Worm (Caenorhabditis elegans) whole organism, young adult: ENCODE results near the gene F47B7.3.
A peak's percentile ranks its signal among the peaks of the same experiment; 100 is the strongest.

Experiments used
- B0336.3 ChIP-seq: fragments of 200-800 bp; sonication (Bioruptor generic); IDR thresholded peaks from 2 replicates; pipeline ENCODE4 v1.3.6; 2022; ENCODE audit warnings: missing genetic modification characterization, missing compliant biosample characterization
- F22D6.2 ChIP-seq: sonication (generic microtip); optimal IDR thresholded peaks from 2 replicates; lab custom pipeline; 2016; ENCODE audit warnings: mild to moderate bottlenecking, missing genetic modification characterization, missing compliant biosample characterization
- F57C9.4 ChIP-seq: sonication (generic microtip); optimal IDR thresholded peaks from 2 replicates; lab custom pipeline; 2017; ENCODE audit warnings: mild to moderate bottlenecking, missing genetic modification characterization, missing compliant biosample characterization
- K11D2.4 ChIP-seq: fragments of 200-800 bp; sonication (Bioruptor generic); IDR thresholded peaks from 2 replicates; pipeline ENCODE4 v1.3.6; 2022; ENCODE audit warnings: missing genetic modification reagents, missing genetic modification characterization, missing compliant biosample characterization
- K12H6.12 ChIP-seq: fragments of 200-800 bp; sonication (Bioruptor generic); optimal IDR thresholded peaks from 2 replicates; lab custom pipeline; 2018; ENCODE audit warnings: mild to moderate bottlenecking, missing genetic modification characterization, missing compliant biosample characterization
- T07F8.4 ChIP-seq: sonication (generic microtip); optimal IDR thresholded peaks from 2 replicates; lab custom pipeline; 2016; ENCODE audit warnings: mild to moderate bottlenecking, missing genetic modification characterization, moderate library complexity, missing compliant biosample characterization
- Y53F4B.3 ChIP-seq: fragments of 200-800 bp; sonication (Bioruptor generic); IDR thresholded peaks from 2 replicates; pipeline ENCODE4 v1.3.6; 2022; ENCODE audit warnings: missing genetic modification reagents, missing genetic modification characterization, missing compliant biosample characterization
- akir-1 ChIP-seq: fragments of 200-800 bp; sonication (Bioruptor generic); optimal IDR thresholded peaks from 2 replicates; lab custom pipeline; 2018; ENCODE audit warnings: mild to moderate bottlenecking, missing genetic modification characterization, moderate library complexity, missing compliant biosample characterization
- cebp-1 ChIP-seq, 2 experiments: fragments of 200-800 bp in 1 of 2; sonication (Bioruptor generic) in 1 of 2; sonication (generic microtip) in 1 of 2; IDR thresholded peaks in 1 of 2; optimal IDR thresholded peaks in 1 of 2; 2 replicates each; pipeline versions ENCODE4 v1.3.6 to Lab custom; 2017 to 2022; ENCODE audit warnings: missing compliant biosample characterization in 2 of 2, missing genetic modification characterization in 2 of 2, mild to moderate bottlenecking in 1 of 2, missing genetic modification reagents in 1 of 2, moderate library complexity in 1 of 2
- ceh-27 ChIP-seq: fragments of 200-800 bp; sonication (Bioruptor generic); optimal IDR thresholded peaks from 2 replicates; lab custom pipeline; 2018; ENCODE audit warnings: mild to moderate bottlenecking, missing genetic modification characterization, moderate library complexity, missing compliant biosample characterization
- ceh-58 ChIP-seq: fragments of 200-800 bp; sonication (Bioruptor generic); IDR thresholded peaks from 2 replicates; pipeline ENCODE4 v1.3.6; 2022; ENCODE audit warnings: missing genetic modification characterization, missing compliant biosample characterization
- ceh-79 ChIP-seq: sonication (generic microtip); optimal IDR thresholded peaks from 2 replicates; lab custom pipeline; 2017; ENCODE audit warnings: mild to moderate bottlenecking, missing genetic modification characterization, missing compliant biosample characterization
- egl-44 ChIP-seq: fragments of 200-800 bp; sonication (Bioruptor generic); IDR thresholded peaks from 2 replicates; pipeline ENCODE4 v1.3.6; 2022; ENCODE audit warnings: missing genetic modification reagents, missing genetic modification characterization, missing compliant biosample characterization
- egrh-3 ChIP-seq: fragments of 200-800 bp; sonication (Bioruptor generic); IDR thresholded peaks from 2 replicates; pipeline ENCODE4 v1.3.6; 2022; ENCODE audit warnings: missing genetic modification reagents, missing genetic modification characterization, missing compliant biosample characterization
- gei-17 ChIP-seq: fragments of 200-800 bp; sonication (Bioruptor generic); optimal IDR thresholded peaks from 2 replicates; lab custom pipeline; 2018; ENCODE audit warnings: mild to moderate bottlenecking, missing genetic modification characterization, missing compliant biosample characterization
- him-1 ChIP-seq: sonication (generic microtip); optimal IDR thresholded peaks from 2 replicates; lab custom pipeline; 2016; ENCODE audit warnings: missing genotype, missing genetic modification reagents, missing genetic modification characterization, missing compliant biosample characterization
- hmg-1.2 ChIP-seq: fragments of 200-800 bp; sonication (Bioruptor generic); IDR thresholded peaks from 2 replicates; pipeline ENCODE4 v1.3.6; 2022; ENCODE audit warnings: missing genetic modification reagents, missing genetic modification characterization, missing compliant biosample characterization
- hsf-1 ChIP-seq: fragments of 200-800 bp; sonication (Bioruptor generic); IDR thresholded peaks from 2 replicates; pipeline ENCODE4 v1.3.6; 2022; ENCODE audit warnings: missing genetic modification reagents, missing genetic modification characterization, missing compliant biosample characterization
- let-607 ChIP-seq, 2 experiments: fragments of 200-800 bp in 1 of 2; sonication (Bioruptor generic) in 1 of 2; sonication (generic microtip) in 1 of 2; optimal IDR thresholded peaks; 2 replicates each; lab custom pipeline; 2016 to 2018; ENCODE audit warnings: mild to moderate bottlenecking in 2 of 2, missing compliant biosample characterization in 2 of 2, missing genetic modification characterization in 2 of 2, moderate library complexity in 2 of 2, missing genotype in 1 of 2
- lin-40 ChIP-seq: sonication (generic microtip); optimal IDR thresholded peaks from 2 replicates; lab custom pipeline; 2016; ENCODE audit warnings: missing genetic modification characterization, mild to moderate bottlenecking, missing compliant biosample characterization, missing genotype, missing genetic modification reagents
- lir-1 ChIP-seq: fragments of 200-800 bp; sonication (Bioruptor generic); conservative IDR thresholded peaks from 2 replicates; pipeline ENCODE4 v1.3.6; 2022; ENCODE audit warnings: missing genetic modification reagents, missing genetic modification characterization, missing compliant biosample characterization
- madf-3 ChIP-seq: fragments of 200-800 bp; sonication (Bioruptor generic); IDR thresholded peaks from 2 replicates; pipeline ENCODE4 v1.3.6; 2022; ENCODE audit warnings: missing genetic modification reagents, missing genetic modification characterization, missing compliant biosample characterization
- mcd-1 ChIP-seq: fragments of 200-800 bp; sonication (Bioruptor generic); IDR thresholded peaks from 2 replicates; pipeline ENCODE4 v1.3.6; 2022; ENCODE audit warnings: missing genetic modification reagents, missing genetic modification characterization, missing compliant biosample characterization
- mel-28 ChIP-seq: sonication (generic microtip); optimal IDR thresholded peaks from 2 replicates; lab custom pipeline; 2016; ENCODE audit warnings: borderline replicate concordance, mild to moderate bottlenecking, missing genetic modification characterization, missing compliant biosample characterization
- nfya-2 ChIP-seq: fragments of 200-800 bp; sonication (Bioruptor generic); IDR thresholded peaks from 2 replicates; pipeline ENCODE4 v1.3.6; 2022; ENCODE audit warnings: missing genetic modification reagents, missing genetic modification characterization, missing compliant biosample characterization
- nhr-27 ChIP-seq: fragments of 200-800 bp; sonication (Bioruptor generic); optimal IDR thresholded peaks from 2 replicates; lab custom pipeline; 2018; ENCODE audit warnings: mild to moderate bottlenecking, missing genetic modification characterization, moderate library complexity, missing compliant biosample characterization
- somi-1 ChIP-seq: fragments of 200-800 bp; sonication (Bioruptor generic); optimal IDR thresholded peaks from 2 replicates; lab custom pipeline; 2018; ENCODE audit warnings: mild to moderate bottlenecking, missing genetic modification characterization, missing compliant biosample characterization
- tbx-9 ChIP-seq: sonication (generic microtip); optimal IDR thresholded peaks from 2 replicates; lab custom pipeline; 2016; ENCODE audit warnings: borderline replicate concordance, missing genetic modification characterization, inconsistent platforms, missing compliant biosample characterization
- zfh-2 ChIP-seq: fragments of 200-800 bp; sonication (Bioruptor generic); conservative IDR thresholded peaks from 2 replicates; pipeline ENCODE4 v1.3.6; 2022; ENCODE audit warnings: missing genetic modification reagents, missing genetic modification characterization, missing compliant biosample characterization
- zim-3 ChIP-seq: sonication (generic microtip); optimal IDR thresholded peaks from 2 replicates; lab custom pipeline; 2017; ENCODE audit warnings: mild to moderate bottlenecking, missing genetic modification characterization, moderate library complexity, missing compliant biosample characterization
- ztf-18 ChIP-seq: sonication (generic microtip); optimal IDR thresholded peaks from 2 replicates; lab custom pipeline; 2016; ENCODE audit warnings: missing genotype, mild to moderate bottlenecking, missing genetic modification characterization, missing compliant biosample characterization
- ztf-22 ChIP-seq: fragments of 200-800 bp; sonication (Bioruptor generic); optimal IDR thresholded peaks from 2 replicates; lab custom pipeline; 2018; ENCODE audit warnings: mild to moderate bottlenecking, missing genetic modification characterization, moderate library complexity, missing compliant biosample characterization
- ztf-25 ChIP-seq: fragments of 200-800 bp; sonication (Bioruptor generic); IDR thresholded peaks from 2 replicates; pipeline ENCODE4 v1.3.6; 2022; ENCODE audit warnings: missing genetic modification reagents, missing genetic modification characterization, missing compliant biosample characterization
- ztf-28 ChIP-seq: fragments of 200-800 bp; sonication (Bioruptor generic); IDR thresholded peaks from 2 replicates; pipeline ENCODE4 v1.3.6; 2022; ENCODE audit warnings: missing genetic modification reagents, missing genetic modification characterization, missing compliant biosample characterization

Gene F47B7.3

ce11 chrX:3787431-3788076 is 23.4 kb upstream of the F47B7.3 start, which contains the start of gene pmpl-1:
pmpl-1 (plus strand) TSS chrX:3788026.
- TF ChIP-seq zfh-2 (GFP tag; lab: Robert Waterston, UW) (0 out of 2 replicates have a peak, but pooled peaks have one; percentile 35), lir-1 (GFP tag; lab: Robert Waterston, UW) (no peak), lin-40 (tag; lab: Kevin White, UChicago) (peak; percentile 5), let-607 (tag; optimal IDR thresholded peaks at IDR 0.05; lab: Kevin White, UChicago) (no peak), somi-1 (GFP tag; lab: Kevin White, UChicago) (peak; percentile 32), K12H6.12 (tag; lab: Kevin White, UChicago) (no peak), madf-3 (GFP tag; lab: Robert Waterston, UW) (no peak), hmg-1.2 (GFP tag; lab: Robert Waterston, UW) (no peak), ztf-28 (GFP tag; lab: Robert Waterston, UW) (no peak), Y53F4B.3 (GFP tag; lab: Robert Waterston, UW) (no peak), cebp-1 (GFP tag; IDR thresholded peaks at IDR 0.05; lab: Robert Waterston, UW) (no peak), cebp-1 (tag; optimal IDR thresholded peaks at IDR 0.05; lab: Kevin White, UChicago) (peak; percentile 15), ztf-22 (GFP tag; lab: Kevin White, UChicago) (no peak), nfya-2 (no peak), gei-17 (no peak), K11D2.4 (GFP tag; lab: Robert Waterston, UW) (0 out of 2 replicates have a peak, but pooled peaks have one; percentile 36), tbx-9 (tag; lab: Kevin White, UChicago) (no peak), egl-44 (GFP tag; lab: Robert Waterston, UW) (no peak), mcd-1 (GFP tag; lab: Robert Waterston, UW) (0 out of 2 replicates have a peak, but pooled peaks have one; percentile 9), ceh-27 (GFP tag; lab: Kevin White, UChicago) (peak; percentile 48), him-1 (tag; lab: Kevin White, UChicago) (no peak), nhr-27 (tag; lab: Kevin White, UChicago) (no peak), F57C9.4 (no peak)

DNA sequence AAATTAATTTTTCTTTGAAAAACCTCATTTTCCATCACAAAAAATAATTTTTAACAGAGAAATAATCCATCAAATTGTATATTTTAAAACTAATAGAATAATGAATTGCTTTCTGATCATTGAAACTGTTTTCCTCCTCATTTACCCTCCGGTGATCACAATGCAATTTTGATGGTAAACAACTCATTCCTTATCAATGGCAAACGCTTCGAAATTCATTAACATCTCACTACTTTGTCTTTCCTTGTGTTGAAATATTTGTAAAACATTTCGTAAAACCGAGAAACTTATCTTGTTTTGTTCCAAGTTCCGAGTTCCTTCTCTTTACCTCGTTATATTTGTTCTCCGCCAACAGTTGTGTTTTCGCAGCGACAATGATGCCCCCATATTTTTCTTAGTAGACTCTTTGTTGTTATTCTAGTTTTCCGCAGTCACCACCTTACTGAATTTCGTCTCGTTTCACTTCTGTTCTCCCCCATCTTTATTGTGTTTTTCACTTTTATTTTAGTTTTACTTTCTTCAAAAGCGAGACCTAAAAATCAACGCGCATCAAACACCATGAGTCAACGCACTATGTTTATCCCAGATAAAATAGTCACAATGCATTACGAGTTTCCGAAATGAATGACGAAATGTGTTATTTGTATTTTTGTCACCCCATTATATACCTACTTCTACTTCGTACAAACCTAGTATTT is 21.1 kb upstream of the F47B7.3 start:
- TF ChIP-seq ceh-58 (GFP tag; lab: Robert Waterston, UW): no peak
- no peak for TF ChIP-seq ceh-79 (tag; lab: Kevin White, UChicago)
- TF ChIP-seq mel-28 (tag; lab: Kevin White, UChicago): no peak
- TF ChIP-seq cebp-1 (GFP tag; IDR thresholded peaks at IDR 0.05; lab: Robert Waterston, UW): peak; percentile 31; the same call in 1 of the 2 replicates
- peak; percentile 58 for TF ChIP-seq cebp-1 (tag; optimal IDR thresholded peaks at IDR 0.05; lab: Kevin White, UChicago)
- TF ChIP-seq, all 124 proteins: peak for 1

DNA sequence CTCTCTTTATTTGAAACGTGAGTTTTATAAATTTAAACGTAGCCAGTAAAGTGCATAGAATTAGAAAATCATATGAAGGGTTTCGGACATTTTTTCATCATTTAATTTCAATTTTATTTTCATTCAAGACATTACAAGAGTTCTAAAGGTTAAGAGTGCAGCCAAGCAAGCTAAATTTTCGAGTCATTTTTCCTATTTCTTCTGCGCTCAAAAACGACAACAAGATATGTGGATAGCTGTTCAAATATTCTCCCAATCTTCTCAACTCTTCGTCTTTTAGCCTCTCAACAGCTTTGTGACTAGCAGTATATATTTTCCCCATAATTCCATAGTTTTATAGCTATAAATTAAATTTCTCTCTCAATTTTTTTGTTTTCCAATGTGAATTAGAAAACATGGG is 19.5 kb upstream of the F47B7.3 start:
- TF ChIP-seq F22D6.2 (tag; lab: Kevin White, UChicago) (no peak), akir-1 (GFP tag; lab: Kevin White, UChicago) (no peak), gei-17 (no peak), egrh-3 (GFP tag; lab: Robert Waterston, UW) (no peak)

DNA sequence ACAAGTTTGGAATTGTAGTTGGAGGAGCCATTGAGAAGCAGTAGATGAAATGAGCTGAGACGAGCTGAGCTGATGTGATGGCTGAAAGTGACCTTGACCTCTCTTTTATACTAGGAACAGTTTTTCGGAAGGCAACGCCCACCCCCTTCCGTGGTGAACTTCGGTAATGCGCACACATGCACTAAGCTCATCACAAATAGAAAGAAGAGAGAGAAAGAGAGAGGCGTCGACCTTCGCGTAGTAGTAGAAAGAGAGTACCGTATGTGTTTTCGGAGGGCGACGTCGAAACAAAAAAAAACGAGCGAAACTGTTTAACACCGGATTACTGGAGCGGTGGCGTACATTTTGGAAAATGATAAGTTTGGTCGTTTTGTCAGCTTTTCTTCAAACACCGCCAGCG is 16.8 kb upstream of the F47B7.3 start, which contains the start of gene marg-1:
TSS of gene marg-1 (minus strand) at position 101 of the 400 bp plus-strand sequence.
- TF ChIP-seq ztf-18: no peak
- TF ChIP-seq B0336.3 (GFP tag; lab: Robert Waterston, UW): no peak
- no peak for TF ChIP-seq gei-17
- no peak for TF ChIP-seq hsf-1
- TF ChIP-seq T07F8.4 (tag; lab: Kevin White, UChicago): no peak
- TF ChIP-seq ztf-25 (GFP tag; lab: Robert Waterston, UW): no peak
- TF ChIP-seq zim-3: no peak
